Fruit fly (Drosophila melanogaster) whole organism, embryonic: Measurements from ENCODE around the gene CG18766.
A peak's percentile ranks its signal among the peaks of the same experiment; 100 is the strongest.

Source experiments
- CG10267 ChIP-seq: fragments of 200-800 bp; sonication (Bioruptor generic); optimal IDR thresholded peaks from 2 replicates; lab custom pipeline; 2018; ENCODE audit warnings: missing biosample characterization, mild to moderate bottlenecking, missing genetic modification characterization, moderate library complexity
- CG14860 ChIP-seq: fragments of 200-800 bp; sonication (Bioruptor generic); IDR thresholded peaks from 3 replicates; pipeline ENCODE4 v1.3.6; 2022; ENCODE audit warnings: missing biosample characterization, missing genetic modification characterization; ENCODE audit not compliant: partially characterized antibody
- CG15514 ChIP-seq: fragments of 200-800 bp; sonication (Bioruptor generic); optimal IDR thresholded peaks from 3 replicates; lab custom pipeline; 2017; ENCODE audit warnings: missing biosample characterization, missing genetic modification characterization, mild to moderate bottlenecking, moderate library complexity, missing genetic modification reagents
- CG16813 ChIP-seq: fragments of 200-800 bp; sonication (Bioruptor generic); IDR thresholded peaks from 3 replicates; pipeline ENCODE4 v1.3.6; 2022; ENCODE audit warnings: missing biosample characterization, missing genetic modification characterization; ENCODE audit not compliant: partially characterized antibody
- CG16863 ChIP-seq: fragments of 200-800 bp; sonication (Bioruptor generic); optimal IDR thresholded peaks from 3 replicates; lab custom pipeline; 2016; ENCODE audit warnings: missing biosample characterization, missing genetic modification characterization
- CG17385 ChIP-seq: fragments of 200-800 bp; sonication (Bioruptor generic); optimal IDR thresholded peaks from 3 replicates; lab custom pipeline; 2018; ENCODE audit warnings: missing biosample characterization, mild to moderate bottlenecking, missing genetic modification characterization
- CG30431 ChIP-seq: fragments of 200-800 bp; sonication (Bioruptor generic); optimal IDR thresholded peaks from 2 replicates; lab custom pipeline; 2017; ENCODE audit warnings: missing biosample characterization, missing genetic modification characterization
- CG31441 ChIP-seq: fragments of 200-800 bp; sonication (Bioruptor generic); IDR thresholded peaks from 2 replicates; pipeline ENCODE4 v1.3.6; 2022; ENCODE audit warnings: missing biosample characterization, missing genetic modification characterization
- CG32772 ChIP-seq: fragments of 200-800 bp; sonication (Bioruptor generic); IDR thresholded peaks from 2 replicates; pipeline ENCODE4 v1.3.6; 2022; ENCODE audit warnings: missing biosample characterization, missing genetic modification characterization
- CG3726 ChIP-seq: fragments of 200-800 bp; sonication (Bioruptor generic); IDR thresholded peaks from 3 replicates; pipeline ENCODE4, ENCODE4 v1.3.6; 2022; ENCODE audit warnings: missing biosample characterization, missing genetic modification characterization
- CG5180 ChIP-seq: fragments of 200-800 bp; sonication (Bioruptor generic); optimal IDR thresholded peaks from 3 replicates; lab custom pipeline; 2017; ENCODE audit warnings: missing biosample characterization, missing genetic modification characterization, mild to moderate bottlenecking, moderate library complexity, missing genetic modification reagents
- D19A ChIP-seq: fragments of 200-800 bp; optimal IDR thresholded peaks from 3 replicates; lab custom pipeline; 2019; ENCODE audit warnings: missing biosample characterization, mild to moderate bottlenecking, missing genetic modification characterization, moderate library complexity
- Drgx ChIP-seq: fragments of 200-800 bp; sonication (Bioruptor generic); IDR thresholded peaks from 2 replicates; pipeline ENCODE4 v1.3.6; 2022; ENCODE audit warnings: missing biosample characterization, missing genetic modification characterization
- E2f1 ChIP-seq: fragments of 200-800 bp; sonication (Bioruptor generic); IDR thresholded peaks from 2 replicates; pipeline ENCODE4 v1.3.6; 2022; ENCODE audit warnings: missing biosample characterization, missing genetic modification characterization
- Fer1 ChIP-seq: fragments of 200-800 bp; sonication (Bioruptor generic); optimal IDR thresholded peaks from 2 replicates; lab custom pipeline; 2017; ENCODE audit warnings: missing biosample characterization, mild to moderate bottlenecking, missing genetic modification characterization
- HLH3B ChIP-seq: fragments of 200-800 bp; sonication (Bioruptor generic); IDR thresholded peaks from 2 replicates; pipeline ENCODE4 v1.3.6; 2022; ENCODE audit warnings: missing biosample characterization, missing genetic modification characterization
- Med ChIP-seq: fragments of 200-800 bp; sonication (Bioruptor generic); peaks from one replicate; lab custom pipeline; 2016; ENCODE audit warnings: missing biosample characterization, missing genetic modification characterization, mild to moderate bottlenecking, inconsistent platforms, moderate library complexity
- Ptx1 ChIP-seq: fragments of 200-800 bp; sonication (Bioruptor generic); IDR thresholded peaks from 2 replicates; pipeline ENCODE4 v1.3.6; 2022; ENCODE audit warnings: missing biosample characterization, missing genetic modification characterization
- Six4 ChIP-seq: fragments of 200-800 bp; sonication (Bioruptor generic); optimal IDR thresholded peaks from 2 replicates; lab custom pipeline; 2016; ENCODE audit warnings: missing biosample characterization, missing genetic modification characterization
- Ssrp ChIP-seq: fragments of 200-800 bp; sonication (Bioruptor generic); optimal IDR thresholded peaks from 2 replicates; lab custom pipeline; 2018; ENCODE audit warnings: missing biosample characterization, mild to moderate bottlenecking, missing genetic modification characterization, moderate library complexity
- Stat92E ChIP-seq, 3 experiments: fragments of >200 bp in 2 of 3; fragments of 200-800 bp in 1 of 3; sonication (Bioruptor generic) in 1 of 3; optimal IDR thresholded peaks; 2 replicates each; lab custom pipeline; 2017 to 2019; ENCODE audit warnings: missing biosample characterization in 3 of 3, missing genetic modification characterization in 3 of 3, mild to moderate bottlenecking in 1 of 3, moderate library complexity in 1 of 3
- Vsx1 ChIP-seq: fragments of 200-800 bp; sonication (Bioruptor generic); optimal IDR thresholded peaks from 2 replicates; lab custom pipeline; 2017; ENCODE audit warnings: missing biosample characterization, mild to moderate bottlenecking, missing genetic modification characterization, missing genetic modification reagents
- abd-A ChIP-seq: fragments of 200-800 bp; sonication (Bioruptor generic); optimal IDR thresholded peaks from 3 replicates; lab custom pipeline; 2019; ENCODE audit warnings: missing biosample characterization, mild to moderate bottlenecking, missing genetic modification characterization, moderate library complexity
- cg ChIP-seq: fragments of 200-800 bp; sonication (Bioruptor generic); optimal IDR thresholded peaks from 3 replicates; lab custom pipeline; 2019; ENCODE audit warnings: missing biosample characterization, mild to moderate bottlenecking, missing genetic modification characterization, moderate library complexity
- chif ChIP-seq, 2 experiments: fragments of 200-800 bp; sonication (Bioruptor generic); optimal IDR thresholded peaks; 3 replicates each; lab custom pipeline; 2016; ENCODE audit warnings: missing biosample characterization in 2 of 2, missing genetic modification characterization in 2 of 2
- chinmo ChIP-seq: fragments of 200-800 bp; sonication (Bioruptor generic); IDR thresholded peaks from 4 replicates; pipeline ENCODE4 v1.3.6; 2022; ENCODE audit warnings: missing biosample characterization, missing genetic modification characterization; ENCODE audit not compliant: partially characterized antibody
- cwo ChIP-seq: fragments of 200-800 bp; sonication (Bioruptor generic); optimal IDR thresholded peaks from 3 replicates; lab custom pipeline; 2017; ENCODE audit warnings: missing biosample characterization, missing genetic modification characterization, mild to moderate bottlenecking, moderate library complexity, missing genetic modification reagents
- ems ChIP-seq: fragments of 200-800 bp; sonication (Bioruptor generic); optimal IDR thresholded peaks from 3 replicates; lab custom pipeline; 2016; ENCODE audit warnings: missing biosample characterization, missing genetic modification characterization
- gcm2 ChIP-seq: fragments of 200-800 bp; sonication (Bioruptor generic); optimal IDR thresholded peaks from 2 replicates; lab custom pipeline; 2016; ENCODE audit warnings: missing biosample characterization, missing genetic modification characterization
- gro ChIP-seq: fragments of 200-800 bp; sonication (Bioruptor generic); optimal IDR thresholded peaks from 2 replicates; lab custom pipeline; 2016; ENCODE audit warnings: missing biosample characterization, missing genetic modification characterization
- insv ChIP-seq, 2 experiments: fragments of 200-800 bp; sonication (Bioruptor generic); optimal IDR thresholded peaks; 3 replicates each; lab custom pipeline; 2016 to 2018; ENCODE audit warnings: missing biosample characterization in 2 of 2, missing genetic modification characterization in 2 of 2
- kah ChIP-seq: fragments of 200-800 bp; sonication (Bioruptor generic); optimal IDR thresholded peaks from 2 replicates; lab custom pipeline; 2018; ENCODE audit warnings: missing biosample characterization, mild to moderate bottlenecking, missing genetic modification characterization
- lola ChIP-seq, 3 experiments: fragments of >200 bp in 2 of 3; fragments of 200-800 bp in 1 of 3; sonication (Bioruptor generic) in 1 of 3; optimal IDR thresholded peaks; 2 replicates each; lab custom pipeline; 2017 to 2019; ENCODE audit warnings: missing biosample characterization in 3 of 3, missing genetic modification characterization in 3 of 3, mild to moderate bottlenecking in 1 of 3, moderate library complexity in 1 of 3
- prd ChIP-seq, 3 experiments: fragments of >200 bp in 2 of 3; fragments of 200-800 bp in 1 of 3; sonication (Bioruptor generic) in 1 of 3; optimal IDR thresholded peaks in 2 of 3; IDR thresholded peaks in 1 of 3; 2 replicates in 2 of 3; 3 replicates in 1 of 3; pipeline versions ENCODE4 v1.3.6 to Lab custom; 2017 to 2022; ENCODE audit warnings: missing biosample characterization in 1 of 3, missing genetic modification characterization in 1 of 3
- sc ChIP-seq, 3 experiments: fragments of >200 bp in 2 of 3; fragments of 200-800 bp in 1 of 3; sonication (Bioruptor generic) in 1 of 3; optimal IDR thresholded peaks; 2 replicates in 2 of 3; 3 replicates in 1 of 3; lab custom pipeline; 2017; ENCODE audit warnings: mild to moderate bottlenecking in 1 of 3, missing biosample characterization in 1 of 3, missing genetic modification characterization in 1 of 3, missing genetic modification reagents in 1 of 3
- sens ChIP-seq: fragments of 200-800 bp; sonication (Bioruptor generic); peaks from one replicate; lab custom pipeline; 2016; ENCODE audit warnings: missing biosample characterization, missing genetic modification characterization
- sima ChIP-seq: fragments of 200-800 bp; sonication (Bioruptor generic); optimal IDR thresholded peaks from 2 replicates; lab custom pipeline; 2016; ENCODE audit warnings: missing biosample characterization, missing genetic modification characterization
- ssp ChIP-seq: fragments of 200-800 bp; sonication (Bioruptor generic); IDR thresholded peaks from 2 replicates; pipeline ENCODE4 v1.3.6; 2022; ENCODE audit warnings: missing biosample characterization, missing genetic modification characterization
- tio ChIP-seq: fragments of 200-800 bp; sonication (Bioruptor generic); optimal IDR thresholded peaks from 2 replicates; lab custom pipeline; 2017; ENCODE audit warnings: missing biosample characterization, missing genetic modification characterization, inconsistent platforms
- vnd ChIP-seq: fragments of 200-800 bp; sonication (Bioruptor generic); IDR thresholded peaks from 3 replicates; pipeline ENCODE4 v1.3.6; 2022; ENCODE audit warnings: missing biosample characterization, missing genetic modification characterization; ENCODE audit not compliant: partially characterized antibody
- vvl ChIP-seq: fragments of 200-800 bp; sonication (Bioruptor generic); IDR thresholded peaks from 2 replicates; pipeline ENCODE4 v1.3.6; 2022; ENCODE audit warnings: missing biosample characterization, missing genetic modification characterization

The CG18766 gene

DNA sequence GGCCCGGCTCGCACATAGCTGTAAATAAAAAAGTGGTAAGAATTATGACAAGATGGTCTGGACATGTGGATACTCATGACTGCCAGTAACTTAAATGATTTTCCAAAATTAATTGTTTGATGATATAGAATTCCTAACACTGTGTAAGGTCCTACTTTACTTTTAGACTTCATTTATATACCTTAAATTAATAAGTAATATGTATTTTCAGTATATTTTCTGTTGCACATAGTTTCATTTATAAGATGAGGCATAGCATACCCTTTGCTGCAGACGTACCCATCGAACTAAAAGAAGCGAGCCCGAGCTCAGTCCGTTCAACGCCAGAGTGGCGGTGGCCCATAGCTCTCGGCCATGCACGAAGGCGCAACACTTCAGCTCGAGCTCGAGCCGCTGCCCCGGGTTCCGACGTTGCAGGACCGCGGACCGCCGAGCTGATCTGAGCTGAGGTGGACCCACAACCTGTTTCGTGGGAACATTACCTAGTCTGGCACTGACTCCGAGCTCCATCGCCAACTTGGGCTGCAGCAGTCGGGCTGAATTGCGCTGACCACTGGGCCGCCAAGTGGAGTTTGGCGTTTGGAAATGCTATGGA lies 27.5 kb downstream of the CG18766 start (continued):
- peak; percentile 0 for TF ChIP-seq Ssrp (tag; lab: Kevin White, UChicago)
- no peak for TF ChIP-seq sc (optimal IDR thresholded peaks at IDR 0.05; lab: Kevin White, UChicago)
- TF ChIP-seq sc (GFP tag; optimal IDR thresholded peaks at IDR 0.05; lab: Kevin White, UChicago): no peak
- peak; percentile 21 for TF ChIP-seq D19A (tag; lab: Kevin White, UChicago)
- TF ChIP-seq CG31441 (GFP tag; lab: Robert Waterston, UW): 0 out of 2 replicates have a peak, but pooled peaks have one; percentile 35
- no peak for TF ChIP-seq insv (GFP tag; optimal IDR thresholded peaks at IDR 0.05; lab: Kevin White, UChicago)
- TF ChIP-seq CG5180 (GFP tag; lab: Kevin White, UChicago): peak; percentile 41
- no peak for TF ChIP-seq E2f1 (GFP tag; lab: Robert Waterston, UW)
- TF ChIP-seq chif (GFP tag; optimal IDR thresholded peaks at IDR 0.05; lab: Kevin White, UChicago): no peak
- TF ChIP-seq tio (GFP tag; lab: Kevin White, UChicago): no peak

DNA sequence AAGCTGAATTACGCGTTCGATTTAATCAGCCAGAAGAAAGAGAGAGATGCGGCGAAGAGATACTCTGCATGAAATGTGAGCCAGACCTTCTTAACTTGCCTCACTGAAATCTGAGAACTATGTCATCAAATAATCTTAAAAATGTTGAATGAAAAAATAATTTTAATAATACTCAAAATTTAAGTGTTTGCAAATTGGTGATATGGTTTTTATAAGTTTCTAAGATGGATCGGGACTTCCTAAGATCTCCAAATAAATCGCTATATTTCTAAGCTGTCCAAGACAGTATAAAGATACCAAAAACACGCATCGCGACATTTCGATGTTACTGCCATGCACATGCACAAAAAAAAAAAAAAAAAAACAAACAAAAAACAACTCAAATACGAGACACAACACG lies 30.1 kb downstream of the CG18766 start:
- TF ChIP-seq vnd (GFP tag; lab: Robert Waterston, UW) (no peak), D19A (tag; lab: Kevin White, UChicago) (peak; percentile 3)

DNA sequence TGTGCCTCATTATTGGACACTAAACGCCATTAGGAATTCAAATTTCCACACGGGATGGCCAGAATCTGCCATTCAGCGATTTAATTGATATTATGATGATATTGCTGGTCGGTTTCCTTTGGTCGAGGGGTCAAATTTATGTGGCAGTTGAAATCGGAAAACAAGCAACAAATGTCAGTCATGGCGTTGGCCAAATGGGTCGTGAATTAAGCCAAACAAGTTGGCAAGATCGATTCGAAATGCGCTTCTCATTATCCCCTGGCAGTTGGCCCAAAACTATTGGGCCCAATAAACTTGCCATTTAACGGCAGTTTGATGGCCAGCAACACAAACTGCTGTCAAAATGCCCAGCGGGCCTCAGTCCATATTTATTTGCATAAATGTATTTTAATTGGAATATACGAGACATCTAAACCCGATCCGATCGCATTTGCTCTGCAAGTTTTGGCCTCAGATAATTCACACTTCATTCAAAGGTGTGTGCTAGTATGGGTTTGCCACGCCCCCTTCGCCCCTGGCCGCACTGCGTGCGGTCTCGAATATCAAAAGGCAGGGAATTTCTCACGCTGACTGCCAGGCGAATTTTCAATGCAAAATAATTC lies 32.0 kb downstream of the CG18766 start:
- TF ChIP-seq CG16813 (GFP tag; lab: Robert Waterston, UW) (no peak), CG30431 (GFP tag; lab: Kevin White, UChicago) (no peak), cg (GFP tag; lab: Kevin White, UChicago) (no peak), HLH3B (GFP tag; lab: Robert Waterston, UW) (no peak), vvl (peak; percentile 63), chinmo (0 out of 4 replicates have a peak, but pooled peaks have one; percentile 62), ems (GFP tag; lab: Kevin White, UChicago) (no peak), CG5180 (GFP tag; lab: Kevin White, UChicago) (no peak), CG16863 (GFP tag; lab: Kevin White, UChicago) (no peak), cwo (GFP tag; lab: Kevin White, UChicago) (no peak), CG3726 (GFP tag; lab: Robert Waterston, UW) (0 out of 3 replicates have a peak, but pooled peaks have one; percentile 23), lola (GFP tag; optimal IDR thresholded peaks at IDR 0.05; lab: Kevin White, UChicago) (no peak), abd-A (tag; lab: Kevin White, UChicago) (peak; percentile 96), CG17385 (GFP tag; lab: Kevin White, UChicago) (no peak), CG14860 (GFP tag; lab: Robert Waterston, UW) (no peak), Stat92E (GFP tag; optimal IDR thresholded peaks at IDR 0.05; lab: Kevin White, UChicago) (no peak), gro (peak; percentile 28), Vsx1 (GFP tag; lab: Kevin White, UChicago) (no peak), CG10267 (no peak)
- TF ChIP-seq, all 482 proteins: peak for 5

DNA sequence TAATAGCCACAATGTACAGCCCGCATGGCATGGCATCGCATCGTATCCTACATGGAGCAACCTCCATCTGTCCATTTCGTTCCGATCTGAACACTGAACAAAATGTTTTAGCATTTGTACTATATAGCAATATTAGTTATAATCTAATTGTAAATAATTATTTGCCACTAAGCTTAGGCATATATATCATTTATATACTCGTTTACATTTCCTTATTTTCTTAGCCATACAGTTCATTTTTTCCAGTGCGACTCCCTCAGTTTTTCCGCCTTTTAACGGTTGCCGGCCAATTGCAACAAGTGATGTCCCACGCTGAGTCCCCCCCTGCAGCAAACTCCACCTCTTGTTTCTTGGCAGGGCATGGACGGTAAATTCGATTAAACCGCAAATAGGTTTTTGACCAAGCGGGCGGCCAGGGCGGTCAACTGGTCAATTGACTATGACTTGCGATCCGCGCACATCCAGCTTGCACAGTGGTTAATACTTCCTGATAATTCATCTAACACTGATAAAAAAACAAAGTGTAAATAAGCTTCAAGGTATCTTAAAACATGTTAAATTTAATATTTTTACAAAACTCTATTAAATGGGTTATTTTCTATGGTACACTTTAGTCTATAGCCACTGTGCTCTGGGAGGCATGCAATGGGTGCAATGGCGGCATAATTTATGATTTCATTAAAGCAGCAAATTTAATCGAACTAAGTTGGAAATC lies 35.3 kb downstream of the CG18766 start:
- TF ChIP-seq sima (GFP tag; lab: Kevin White, UChicago): no peak
- TF ChIP-seq Drgx: peak; percentile 12; the same call in 1 of the 2 replicates
- TF ChIP-seq Ptx1 (GFP tag; lab: Robert Waterston, UW): 0 out of 2 replicates have a peak, but pooled peaks have one; percentile 6
- no peak for TF ChIP-seq Fer1 (GFP tag; lab: Kevin White, UChicago)
- TF ChIP-seq kah: no peak
- no peak for TF ChIP-seq CG32772 (GFP tag; lab: Robert Waterston, UW)
- TF ChIP-seq prd (optimal IDR thresholded peaks at IDR 0.05; lab: Kevin White, UChicago): no peak
- peak; percentile 20; the same call in 1 of the 3 replicates for TF ChIP-seq prd (GFP tag; IDR thresholded peaks at IDR 0.05; lab: Robert Waterston, UW)
- peak; percentile 25 for TF ChIP-seq Med (GFP tag; lab: Kevin White, UChicago)
- 0 out of 2 replicates have a peak, but pooled peaks have one; percentile 27 for TF ChIP-seq HLH3B (GFP tag; lab: Robert Waterston, UW)
- no peak for TF ChIP-seq gcm2 (GFP tag; lab: Kevin White, UChicago)
- TF ChIP-seq sens (GFP tag; lab: Kevin White, UChicago): peak; percentile 27
- TF ChIP-seq ssp (GFP tag; lab: Robert Waterston, UW): no peak
- TF ChIP-seq Six4 (GFP tag; lab: Kevin White, UChicago): no peak
- no peak for TF ChIP-seq CG15514 (GFP tag; lab: Kevin White, UChicago)
